Fruit fly (Drosophila melanogaster) whole organism, embryonic: ENCODE measurements around the gene CG43350.

Source experiments
- CG10431 ChIP-seq: fragments of 200-800 bp; sonication (Bioruptor generic); optimal IDR thresholded peaks from 3 replicates; lab custom pipeline; 2018; ENCODE audit warnings: missing biosample characterization, mild to moderate bottlenecking, missing genetic modification characterization
- CG13775 ChIP-seq: fragments of 200-800 bp; sonication (Bioruptor generic); optimal IDR thresholded peaks from 3 replicates; lab custom pipeline; 2017; ENCODE audit warnings: missing biosample characterization, mild to moderate bottlenecking, missing genetic modification characterization
- CG2129 ChIP-seq: fragments of 200-800 bp; sonication (Bioruptor generic); IDR thresholded peaks from 2 replicates; pipeline ENCODE4 v1.3.6; 2022; ENCODE audit warnings: missing biosample characterization, missing genetic modification characterization; ENCODE audit not compliant: partially characterized antibody
- CG4360 ChIP-seq: fragments of 200-800 bp; sonication (Bioruptor generic); IDR thresholded peaks from 2 replicates; pipeline ENCODE4 v1.3.6; 2022; ENCODE audit warnings: missing biosample characterization, missing genetic modification characterization
- CG8359 ChIP-seq: fragments of 200-800 bp; sonication (Bioruptor generic); optimal IDR thresholded peaks from 2 replicates; lab custom pipeline; 2017; ENCODE audit warnings: missing biosample characterization, mild to moderate bottlenecking, missing genetic modification characterization, borderline replicate concordance
- Side ChIP-seq: fragments of 200-800 bp; sonication (Bioruptor generic); optimal IDR thresholded peaks from 2 replicates; lab custom pipeline; 2016; ENCODE audit warnings: missing biosample characterization, missing genetic modification characterization
- gsb-n ChIP-seq: fragments of 200-800 bp; sonication (Bioruptor generic); optimal IDR thresholded peaks from 3 replicates; lab custom pipeline; 2018; ENCODE audit warnings: missing biosample characterization, mild to moderate bottlenecking, missing genetic modification characterization
- hbn ChIP-seq: fragments of 200-800 bp; sonication (Bioruptor generic); IDR thresholded peaks from 2 replicates; pipeline ENCODE4 v1.3.6; 2022; ENCODE audit warnings: missing biosample characterization, missing genetic modification characterization; ENCODE audit not compliant: partially characterized antibody
- rib ChIP-seq: fragments of 200-800 bp; sonication (Bioruptor generic); IDR thresholded peaks from 2 replicates; pipeline ENCODE4 v1.3.6; 2022; ENCODE audit warnings: missing biosample characterization, missing genetic modification characterization

DNA sequence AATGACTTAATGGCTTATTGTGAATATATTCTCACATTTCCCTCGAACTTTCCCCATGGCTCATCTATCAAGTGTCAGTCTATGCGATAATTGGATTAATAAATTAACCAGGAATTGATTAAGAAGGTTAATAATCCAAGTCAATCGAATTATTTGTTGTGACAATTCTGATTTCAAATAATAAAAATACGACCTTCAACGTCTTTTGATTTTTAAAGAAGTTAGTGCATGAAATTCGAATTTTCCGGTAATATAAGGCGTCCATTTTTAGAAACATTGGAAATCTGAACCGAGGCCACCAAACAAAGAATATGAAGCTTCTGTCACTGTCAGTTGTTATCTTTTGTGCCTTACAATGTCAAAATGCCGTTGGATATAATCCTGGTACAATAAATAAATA lies at the start of gene CG43350:
- TF ChIP-seq CG10431 (GFP tag; lab: Kevin White, UChicago) (no peak), rib (GFP tag; lab: Robert Waterston, UW) (no peak), hbn (GFP tag; lab: Robert Waterston, UW) (no peak), Side (GFP tag; lab: Kevin White, UChicago) (no peak), CG13775 (GFP tag; lab: Kevin White, UChicago) (no peak), CG2129 (GFP tag; lab: Robert Waterston, UW) (no peak), CG8359 (GFP tag; lab: Kevin White, UChicago) (no peak), CG4360 (GFP tag; lab: Robert Waterston, UW) (no peak), gsb-n (tag; lab: Kevin White, UChicago) (no peak)
